Fruit fly (Drosophila melanogaster) whole organism, embryonic: ENCODE measurements around the gene ND-SGDH.

Experiments used
- Adf1 ChIP-seq: fragments of 200-800 bp; sonication (Bioruptor generic); IDR thresholded peaks from 2 replicates; pipeline ENCODE4 v1.3.6; 2022; ENCODE audit warnings: missing biosample characterization, missing genetic modification characterization
- Awh ChIP-seq: fragments of 200-800 bp; sonication (Bioruptor generic); IDR thresholded peaks from 2 replicates; pipeline ENCODE4, ENCODE4 v1.3.6; 2022; ENCODE audit warnings: missing biosample characterization, missing genetic modification characterization
- BtbVII ChIP-seq: fragments of 200-800 bp; sonication (Bioruptor generic); optimal IDR thresholded peaks from 3 replicates; lab custom pipeline; 2017; ENCODE audit warnings: missing biosample characterization, mild to moderate bottlenecking, missing genetic modification characterization
- CG10274 ChIP-seq: fragments of 200-800 bp; sonication (Bioruptor generic); optimal IDR thresholded peaks from 3 replicates; lab custom pipeline; 2017; ENCODE audit warnings: missing biosample characterization, mild to moderate bottlenecking, missing genetic modification characterization
- CG10654 ChIP-seq: fragments of 200-800 bp; sonication (Bioruptor generic); optimal IDR thresholded peaks from 2 replicates; lab custom pipeline; 2016; ENCODE audit warnings: missing biosample characterization, missing genetic modification characterization
- CG11398 ChIP-seq: fragments of 200-800 bp; sonication (Bioruptor generic); optimal IDR thresholded peaks from 2 replicates; lab custom pipeline; 2016; ENCODE audit warnings: missing biosample characterization, missing genetic modification characterization
- CG15011 ChIP-seq: fragments of 200-800 bp; sonication (Bioruptor generic); optimal IDR thresholded peaks from 3 replicates; lab custom pipeline; 2018; ENCODE audit warnings: missing biosample characterization, mild to moderate bottlenecking, missing genetic modification characterization
- CG17359 ChIP-seq: fragments of 200-800 bp; sonication (Bioruptor generic); optimal IDR thresholded peaks from 3 replicates; lab custom pipeline; 2018; ENCODE audit warnings: missing biosample characterization, mild to moderate bottlenecking, missing genetic modification characterization, moderate library complexity
- CG17612 ChIP-seq: fragments of 200-800 bp; sonication (Bioruptor generic); IDR thresholded peaks from 2 replicates; pipeline ENCODE4 v1.3.6; 2022; ENCODE audit warnings: missing biosample characterization, missing genetic modification characterization
- CG18599 ChIP-seq: fragments of 200-800 bp; sonication (Bioruptor generic); optimal IDR thresholded peaks from 3 replicates; lab custom pipeline; 2017; ENCODE audit warnings: missing biosample characterization, missing genetic modification characterization, mild to moderate bottlenecking, moderate library complexity, missing genetic modification reagents
- CG18619 ChIP-seq: fragments of 200-800 bp; sonication (Bioruptor generic); optimal IDR thresholded peaks from 3 replicates; lab custom pipeline; 2017; ENCODE audit warnings: missing biosample characterization, mild to moderate bottlenecking, missing genetic modification characterization
- CG2120 ChIP-seq: fragments of 200-800 bp; sonication (Bioruptor generic); optimal IDR thresholded peaks from 3 replicates; lab custom pipeline; 2016; ENCODE audit warnings: missing biosample characterization, missing genetic modification characterization
- CG2129 ChIP-seq: fragments of 200-800 bp; sonication (Bioruptor generic); IDR thresholded peaks from 2 replicates; pipeline ENCODE4 v1.3.6; 2022; ENCODE audit warnings: missing biosample characterization, missing genetic modification characterization; ENCODE audit not compliant: partially characterized antibody
- CG2199 ChIP-seq: fragments of 200-800 bp; sonication (Bioruptor generic); IDR thresholded peaks from 3 replicates; pipeline ENCODE4 v1.3.6; 2022; ENCODE audit warnings: missing biosample characterization, missing genetic modification characterization
- CG30020 ChIP-seq: fragments of 200-800 bp; optimal IDR thresholded peaks from 2 replicates; lab custom pipeline; 2019; ENCODE audit warnings: missing biosample characterization, mild to moderate bottlenecking, missing genetic modification characterization, moderate library complexity
- CG3838 ChIP-seq: fragments of 200-800 bp; sonication (Bioruptor generic); optimal IDR thresholded peaks from 3 replicates; lab custom pipeline; 2016; ENCODE audit warnings: missing biosample characterization, missing genetic modification characterization
- CG4360 ChIP-seq: fragments of 200-800 bp; sonication (Bioruptor generic); IDR thresholded peaks from 2 replicates; pipeline ENCODE4 v1.3.6; 2022; ENCODE audit warnings: missing biosample characterization, missing genetic modification characterization
- CG4404 ChIP-seq: fragments of 200-800 bp; sonication (Bioruptor generic); IDR thresholded peaks from 2 replicates; pipeline ENCODE4 v1.3.6; 2022; ENCODE audit warnings: missing biosample characterization, missing genetic modification characterization
- CG6175 ChIP-seq: fragments of 200-800 bp; sonication (Bioruptor generic); IDR thresholded peaks from 3 replicates; pipeline ENCODE4 v1.3.6; 2022; ENCODE audit warnings: missing biosample characterization, missing genetic modification characterization
- CG6683 ChIP-seq: fragments of 200-800 bp; sonication (Bioruptor generic); optimal IDR thresholded peaks from 2 replicates; lab custom pipeline; 2017; ENCODE audit warnings: missing biosample characterization, mild to moderate bottlenecking, missing genetic modification characterization, missing genetic modification reagents
- CG7271 ChIP-seq: fragments of 200-800 bp; sonication (Bioruptor generic); optimal IDR thresholded peaks from 2 replicates; lab custom pipeline; 2018; ENCODE audit warnings: missing biosample characterization, mild to moderate bottlenecking, missing genetic modification characterization, moderate library complexity
- CG7786 ChIP-seq: fragments of 200-800 bp; sonication (Bioruptor generic); optimal IDR thresholded peaks from 2 replicates; lab custom pipeline; 2016; ENCODE audit warnings: missing biosample characterization, missing genetic modification characterization
- CG8944 ChIP-seq: fragments of 200-800 bp; sonication (Bioruptor generic); optimal IDR thresholded peaks from 3 replicates; lab custom pipeline; 2016; ENCODE audit warnings: missing biosample characterization, missing genetic modification characterization
- Dfd ChIP-seq, 2 experiments: fragments of >200 bp; optimal IDR thresholded peaks; 2 replicates each; lab custom pipeline; 2017; ENCODE audit warnings: missing biosample characterization in 2 of 2, missing genetic modification characterization in 2 of 2
- Dip3 ChIP-seq: fragments of 200-800 bp; sonication (Bioruptor generic); optimal IDR thresholded peaks from 3 replicates; lab custom pipeline; 2016; ENCODE audit warnings: missing biosample characterization, missing genetic modification characterization
- Dref ChIP-seq: fragments of 200-800 bp; sonication (Bioruptor generic); IDR thresholded peaks from 2 replicates; pipeline ENCODE4 v1.3.6; 2022; ENCODE audit warnings: missing biosample characterization, missing genetic modification characterization
- Drgx ChIP-seq: fragments of 200-800 bp; sonication (Bioruptor generic); IDR thresholded peaks from 2 replicates; pipeline ENCODE4 v1.3.6; 2022; ENCODE audit warnings: missing biosample characterization, missing genetic modification characterization
- Elba2 ChIP-seq: fragments of 200-800 bp; sonication (Bioruptor generic); optimal IDR thresholded peaks from 3 replicates; lab custom pipeline; 2016; ENCODE audit warnings: missing biosample characterization, missing genetic modification characterization
- Gsc ChIP-seq: fragments of 200-800 bp; sonication (Bioruptor generic); IDR thresholded peaks from 2 replicates; pipeline ENCODE4 v1.3.6; 2022; ENCODE audit warnings: missing biosample characterization, missing genetic modification characterization
- HHEX ChIP-seq: fragments of 200-800 bp; sonication (Bioruptor generic); optimal IDR thresholded peaks from 3 replicates; lab custom pipeline; 2017; ENCODE audit warnings: missing biosample characterization, mild to moderate bottlenecking, missing genetic modification characterization, missing genetic modification reagents
- HLH54F ChIP-seq: fragments of 200-800 bp; sonication (Bioruptor generic); optimal IDR thresholded peaks from 3 replicates; lab custom pipeline; 2016; ENCODE audit warnings: missing biosample characterization, missing genetic modification characterization
- Hmr ChIP-seq: fragments of 200-800 bp; sonication (Bioruptor generic); optimal IDR thresholded peaks from 3 replicates; lab custom pipeline; 2017; ENCODE audit warnings: mild to moderate bottlenecking, missing biosample characterization, missing genetic modification reagents, missing genetic modification characterization
- Hsf ChIP-seq: fragments of 200-800 bp; sonication (Bioruptor generic); optimal IDR thresholded peaks from 3 replicates; lab custom pipeline; 2016; ENCODE audit warnings: missing biosample characterization, missing genetic modification characterization
- Neu2 ChIP-seq: fragments of 200-800 bp; sonication (Bioruptor generic); optimal IDR thresholded peaks from 3 replicates; lab custom pipeline; 2016; ENCODE audit warnings: missing biosample characterization, missing genetic modification characterization, borderline replicate concordance
- Pdp1 ChIP-seq, 2 experiments: fragments of 200-800 bp; sonication (Bioruptor generic); optimal IDR thresholded peaks; 3 replicates each; lab custom pipeline; 2016; ENCODE audit warnings: missing biosample characterization in 2 of 2, missing genetic modification characterization in 2 of 2, mild to moderate bottlenecking in 1 of 2, moderate library complexity in 1 of 2
- Usf ChIP-seq: fragments of 200-800 bp; sonication (Bioruptor generic); optimal IDR thresholded peaks from 2 replicates; lab custom pipeline; 2017; ENCODE audit warnings: missing genotype, missing biosample characterization, missing genetic modification characterization
- ap ChIP-seq: fragments of 200-800 bp; sonication (Bioruptor generic); IDR thresholded peaks from 2 replicates; pipeline ENCODE4 v1.3.6; 2022; ENCODE audit warnings: missing biosample characterization, missing genetic modification characterization
- croc ChIP-seq: fragments of 200-800 bp; sonication (Bioruptor generic); conservative IDR thresholded peaks from 3 replicates; pipeline ENCODE4 v1.3.6; 2022; ENCODE audit warnings: missing biosample characterization, missing genetic modification characterization
- fd102C ChIP-seq: fragments of 200-800 bp; sonication (Bioruptor generic); optimal IDR thresholded peaks from 2 replicates; lab custom pipeline; 2018; ENCODE audit warnings: missing biosample characterization, mild to moderate bottlenecking, missing genetic modification characterization, moderate library complexity
- hb ChIP-seq: fragments of 200-800 bp; sonication (Bioruptor generic); IDR thresholded peaks from 3 replicates; pipeline ENCODE4 v1.3.6; 2022; ENCODE audit warnings: missing biosample characterization, missing genetic modification characterization; ENCODE audit not compliant: partially characterized antibody
- insv ChIP-seq, 2 experiments: fragments of 200-800 bp; sonication (Bioruptor generic); optimal IDR thresholded peaks; 3 replicates each; lab custom pipeline; 2016 to 2018; ENCODE audit warnings: missing biosample characterization in 2 of 2, missing genetic modification characterization in 2 of 2
- lov ChIP-seq, 2 experiments: fragments of 200-800 bp in 1 of 2; fragments of >200 bp in 1 of 2; sonication (Bioruptor generic) in 1 of 2; IDR thresholded peaks in 1 of 2; optimal IDR thresholded peaks in 1 of 2; 2 replicates in 1 of 2; 3 replicates in 1 of 2; pipeline versions ENCODE4 v1.3.6 to Lab custom; 2017 to 2022; ENCODE audit warnings: missing biosample characterization in 1 of 2, missing genetic modification characterization in 1 of 2
- pan ChIP-seq, 4 experiments: fragments of >200 bp in 3 of 4; fragments of 200-800 bp in 1 of 4; sonication (Bioruptor generic) in 1 of 4; optimal IDR thresholded peaks in 3 of 4; IDR thresholded peaks in 1 of 4; 2 replicates each; pipeline versions ENCODE4 v1.3.6 to Lab custom; 2017 to 2022; ENCODE audit warnings: missing biosample characterization in 2 of 4, missing genetic modification characterization in 2 of 4, mixed read lengths in 1 of 4
- pum ChIP-seq: fragments of 200-800 bp; sonication (Bioruptor generic); optimal IDR thresholded peaks from 2 replicates; lab custom pipeline; 2016; ENCODE audit warnings: missing biosample characterization, missing genetic modification characterization
- run ChIP-seq: fragments of 200-800 bp; sonication (Bioruptor generic); optimal IDR thresholded peaks from 3 replicates; lab custom pipeline; 2018; ENCODE audit warnings: missing biosample characterization, mild to moderate bottlenecking, missing genetic modification characterization
- sim ChIP-seq: fragments of 200-800 bp; sonication (Bioruptor generic); IDR thresholded peaks from 2 replicates; pipeline ENCODE4 v1.3.6; 2022; ENCODE audit warnings: missing biosample characterization, missing genetic modification characterization
- sob ChIP-seq: fragments of 200-800 bp; sonication (Bioruptor generic); IDR thresholded peaks from 2 replicates; pipeline ENCODE4 v1.3.6; 2022; ENCODE audit warnings: missing biosample characterization, missing genetic modification characterization
- tna ChIP-seq: fragments of 200-800 bp; sonication (Bioruptor generic); IDR thresholded peaks from 2 replicates; pipeline ENCODE4 v1.3.6; 2022; ENCODE audit warnings: missing biosample characterization, missing genetic modification characterization; ENCODE audit not compliant: partially characterized antibody
- tup ChIP-seq: fragments of 200-800 bp; sonication (Bioruptor generic); optimal IDR thresholded peaks from 2 replicates; lab custom pipeline; 2016; ENCODE audit warnings: missing biosample characterization, mild to moderate bottlenecking, missing genetic modification characterization, moderate library complexity
- z ChIP-seq: fragments of 200-800 bp; sonication (Bioruptor generic); IDR thresholded peaks from 3 replicates; pipeline ENCODE4 v1.3.6; 2022; ENCODE audit warnings: missing biosample characterization, missing genetic modification characterization

The ND-SGDH gene

dm6 chr3L:12136630-12137029, 1.8 kb downstream of the ND-SGDH start, which contains the start of the genes CG5645 and Atg12 (continued):
- TF ChIP-seq CG15011 (no peak), Hsf (GFP tag; lab: Kevin White, UChicago) (peak; percentile 4), CG6175 (GFP tag; lab: Robert Waterston, UW) (no peak), run (no peak), CG30020 (tag; lab: Kevin White, UChicago) (peak; percentile 52), CG10274 (GFP tag; lab: Kevin White, UChicago) (no peak), Neu2 (no peak), CG3838 (no peak), tna (GFP tag; lab: Robert Waterston, UW) (peak; percentile 67; the same call in 1 of the 2 replicates), HHEX (GFP tag; lab: Kevin White, UChicago) (no peak), sim (GFP tag; lab: Robert Waterston, UW) (no peak), CG17612 (GFP tag; lab: Robert Waterston, UW) (no peak), BtbVII (GFP tag; lab: Kevin White, UChicago) (no peak), Pdp1 (GFP tag; optimal IDR thresholded peaks at IDR 0.05; lab: Kevin White, UChicago) (peak in 1 of 2 experiments; percentile 28), pum (no peak), Adf1 (GFP tag; lab: Robert Waterston, UW) (no peak), z (GFP tag; lab: Robert Waterston, UW) (no peak), CG4404 (GFP tag; lab: Robert Waterston, UW) (no peak), CG2199 (GFP tag; lab: Robert Waterston, UW) (no peak), tup (GFP tag; lab: Kevin White, UChicago) (no peak), sob (peak; percentile 76), Gsc (GFP tag; lab: Robert Waterston, UW) (no peak), Dref (peak; percentile 61), Drgx (GFP tag; lab: Robert Waterston, UW) (no peak), Elba2 (no peak), lov (optimal IDR thresholded peaks at IDR 0.05; lab: Kevin White, UChicago) (no peak), lov (GFP tag; IDR thresholded peaks at IDR 0.05; lab: Robert Waterston, UW) (no peak), Dfd (GFP tag; optimal IDR thresholded peaks at IDR 0.05; lab: Kevin White, UChicago) (no peak), Dip3 (GFP tag; lab: Kevin White, UChicago) (no peak), CG2120 (GFP tag; lab: Kevin White, UChicago) (peak; percentile 65), pan (optimal IDR thresholded peaks at IDR 0.05; lab: Kevin White, UChicago) (no peak), pan (GFP tag; optimal IDR thresholded peaks at IDR 0.05 in 1 of 2, IDR thresholded peaks at IDR 0.05 in 1 of 2) (peak in 1 of 2 experiments; percentile 69), croc (GFP tag; lab: Robert Waterston, UW) (no peak), insv (GFP tag; optimal IDR thresholded peaks at IDR 0.05; lab: Kevin White, UChicago) (no peak), CG6683 (GFP tag; lab: Kevin White, UChicago) (no peak), HLH54F (GFP tag; lab: Kevin White, UChicago) (no peak), Hmr (GFP tag; lab: Kevin White, UChicago) (peak; percentile 44), CG4360 (no peak), CG2129 (GFP tag; lab: Robert Waterston, UW) (peak; percentile 73), CG18619 (GFP tag; lab: Kevin White, UChicago) (no peak), CG7271 (tag; lab: Kevin White, UChicago) (no peak), fd102C (no peak), CG7786 (GFP tag; lab: Kevin White, UChicago) (no peak), hb (GFP tag; lab: Robert Waterston, UW) (no peak), CG8944 (GFP tag; lab: Kevin White, UChicago) (no peak), CG17359 (tag; lab: Kevin White, UChicago) (peak; percentile 66), CG11398 (no peak), Usf (GFP tag; lab: Kevin White, UChicago) (no peak), CG18599 (peak; percentile 70), ap (no peak), CG10654 (GFP tag; lab: Kevin White, UChicago) (peak; percentile 41), Awh (GFP tag; lab: Robert Waterston, UW) (peak; percentile 53; the same call in 1 of the 2 replicates)
